Fruit fly (Drosophila melanogaster): ENCODE data around the gene Spase22-23.

Spase22-23 gene

DNA sequence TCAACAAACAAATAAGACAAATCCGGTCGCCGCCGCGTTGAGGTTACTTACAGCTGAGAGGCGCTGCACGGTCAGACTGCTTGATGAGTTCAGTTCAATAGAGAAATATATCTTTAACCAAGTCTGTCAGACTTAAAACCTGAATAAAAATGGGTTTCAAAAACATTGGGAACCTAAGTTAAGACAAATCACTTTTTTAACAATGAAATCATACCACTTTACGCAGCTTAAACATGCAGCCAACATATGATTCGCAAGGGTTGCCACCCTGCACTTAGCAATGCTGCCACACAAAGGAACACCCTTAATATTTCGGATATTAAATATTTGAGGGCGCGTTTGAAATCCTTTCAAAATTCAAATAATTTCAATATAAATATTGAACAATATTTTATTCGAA, 41.2 kb downstream of the Spase22-23 start, which contains the start of gene CG5515:
CG5515 (minus strand) TSS at position 278 of the 400 bp plus-strand sequence.
- peak; percentile 70 for TF ChIP-seq Hr96 (GFP tag; optimal IDR thresholded peaks at IDR 0.05)
- peak; percentile 85 for TF ChIP-seq toe (GFP tag; optimal IDR thresholded peaks at IDR 0.05)
- no peak for TF ChIP-seq cnc (optimal IDR thresholded peaks at IDR 0.05)
- peak; percentile 70 for TF ChIP-seq Mnt (GFP tag; optimal IDR thresholded peaks at IDR 0.05)
- TF ChIP-seq tj (GFP tag; optimal IDR thresholded peaks at IDR 0.05), result peak; percentile 76
- TF ChIP-seq CG5204 (GFP tag; optimal IDR thresholded peaks at IDR 0.05), result peak; percentile 87
- peak; percentile 96 for TF ChIP-seq bab1 (GFP tag; optimal IDR thresholded peaks at IDR 0.05)
- TF ChIP-seq CG1620 (GFP tag; optimal IDR thresholded peaks at IDR 0.05), result peak; percentile 85
- peak; percentile 57 for TF ChIP-seq CG33017 (tag; optimal IDR thresholded peaks at IDR 0.05)
- TF ChIP-seq cic (GFP tag; optimal IDR thresholded peaks at IDR 0.05), result peak; percentile 18
- TF ChIP-seq CG7045 (GFP tag; optimal IDR thresholded peaks at IDR 0.05), result peak; percentile 65
- peak; percentile 45 for TF ChIP-seq ovo (GFP tag; optimal IDR thresholded peaks at IDR 0.05)
- peak; percentile 89 for TF ChIP-seq CG11617 (GFP tag; optimal IDR thresholded peaks at IDR 0.05)
- TF ChIP-seq Crg-1 (GFP tag; optimal IDR thresholded peaks at IDR 0.05), result peak; percentile 68
- TF ChIP-seq CG7101 (tag; optimal IDR thresholded peaks at IDR 0.05), result peak; percentile 65
- TF ChIP-seq Clk (GFP tag; optimal IDR thresholded peaks at IDR 0.05), result no peak
- peak; percentile 41 for TF ChIP-seq pad (GFP tag; optimal IDR thresholded peaks at IDR 0.05)
- TF ChIP-seq kay (GFP tag; ENCODE audit: borderline replicate concordance), result no peak
- peak; percentile 23 for TF ChIP-seq CG12768 (GFP tag; optimal IDR thresholded peaks at IDR 0.05)
- peak; percentile 65 for TF ChIP-seq CG14711 (tag; optimal IDR thresholded peaks at IDR 0.05)

DNA sequence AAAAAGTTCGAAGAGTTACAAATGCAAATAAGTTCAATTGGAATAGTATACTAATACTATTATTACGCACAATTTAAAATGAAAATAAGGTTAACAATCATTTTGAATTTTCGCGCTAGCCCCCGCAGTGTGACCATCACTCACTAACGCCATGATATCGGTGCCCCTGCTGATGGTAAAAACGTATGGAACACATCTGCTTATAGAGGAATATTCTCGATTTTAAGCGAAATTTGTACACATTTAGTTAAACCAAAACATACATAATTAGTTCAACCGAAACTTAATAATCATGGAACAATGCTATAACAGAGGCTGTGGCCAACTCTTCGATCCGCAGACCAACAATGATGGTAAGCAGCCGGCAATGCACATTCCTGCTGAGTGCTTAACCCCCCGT, 43.6 kb downstream of the Spase22-23 start, which contains the start of gene mora:
mora (plus strand) TSS at position 172 of the 400 bp plus-strand sequence.
- TF ChIP-seq CG1620 (GFP tag; optimal IDR thresholded peaks at IDR 0.05) (no peak), CG11617 (GFP tag; optimal IDR thresholded peaks at IDR 0.05) (no peak), cnc (optimal IDR thresholded peaks at IDR 0.05) (no peak), CG14711 (tag; optimal IDR thresholded peaks at IDR 0.05) (no peak), CG33017 (tag; optimal IDR thresholded peaks at IDR 0.05) (no peak), kay (GFP tag; ENCODE audit: borderline replicate concordance) (no peak)
